Worm (Caenorhabditis elegans): ENCODE measurements around the gene ZK1236.5.
"Not testable (repeated sequence)": the region's sequence is repeated elsewhere in the genome, so short reads cannot be mapped to it uniquely, and the experiment has no call there.

- TF ChIP-seq unc-62 (GFP tag; optimal IDR thresholded peaks at IDR 0.05); hmg-1.2 (GFP tag; IDR thresholded peaks at IDR 0.05); bed-2 (GFP tag; IDR thresholded peaks at IDR 0.05): not testable (repeated sequence)
These were observed 9.3 kb upstream of the ZK1236.5 start for ce11 chrIII:8441298-8441697.

All from whole organism, young adult.